Worm (Caenorhabditis elegans): Measurements from ENCODE around the gene T18D3.5.

The T18D3.5 gene

DNA sequence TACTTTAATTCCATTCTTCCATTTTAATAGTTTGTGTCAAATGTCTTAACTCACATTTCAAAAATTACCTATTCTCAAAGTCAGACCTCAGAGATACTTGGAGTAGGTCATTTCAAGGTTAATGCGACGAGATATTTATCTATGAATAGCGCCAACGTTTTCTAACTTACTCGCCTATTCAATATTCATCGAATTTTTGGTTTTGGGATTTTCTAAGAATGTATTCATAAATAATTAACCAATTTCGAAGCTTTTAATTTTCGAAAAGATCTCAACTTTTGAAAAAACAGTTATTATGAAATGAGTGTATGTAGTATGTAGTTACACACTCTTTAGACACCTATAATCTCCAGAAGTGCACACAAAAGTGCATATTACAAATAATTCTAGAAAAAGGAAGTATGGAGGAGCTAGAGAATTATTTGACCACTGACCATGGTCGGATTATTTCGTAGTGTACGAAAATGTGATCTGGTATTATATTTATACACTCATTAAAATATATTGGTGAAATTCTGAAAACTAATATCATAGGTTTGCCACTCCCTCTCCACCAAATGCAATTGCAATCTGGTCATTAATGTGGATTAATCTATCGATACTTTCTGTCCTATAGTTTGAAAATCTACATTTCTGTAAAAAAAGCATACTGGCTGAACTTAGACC, 49.0 kb downstream of the T18D3.5 start:
- TF ChIP-seq nhr-77 (tag; optimal IDR thresholded peaks at IDR 0.05) (no peak), aha-1 (tag) (peak; percentile 55), F10B5.3 (tag; optimal IDR thresholded peaks at IDR 0.05) (no peak)

- TF ChIP-seq nhr-42 (GFP tag; IDR thresholded peaks at IDR 0.05) (no peak), vab-7 (GFP tag; IDR thresholded peaks at IDR 0.05) (no peak), dve-1 (tag; optimal IDR thresholded peaks at IDR 0.05; ENCODE audit: insufficient read depth) (no peak), nhr-11 (tag; optimal IDR thresholded peaks at IDR 0.05) (no peak), lir-3 (tag; optimal IDR thresholded peaks at IDR 0.05) (no peak), aha-1 (tag) (peak; percentile 18), lin-29 (GFP tag; IDR thresholded peaks at IDR 0.05) (no peak), lin-13 (GFP tag; optimal IDR thresholded peaks at IDR 0.05) (no peak), lsy-2 (tag; optimal IDR thresholded peaks at IDR 0.05) (peak in 1 of 2 experiments; percentile 9), nhr-48 (tag; optimal IDR thresholded peaks at IDR 0.05) (no peak), Y105C5A.15 (GFP tag; IDR thresholded peaks at IDR 0.05) (no peak), unc-39 (tag; optimal IDR thresholded peaks at IDR 0.05) (no peak), tag-97 (GFP tag; IDR thresholded peaks at IDR 0.05) (no peak), ctbp-1 (GFP tag; IDR thresholded peaks at IDR 0.05) (0 out of 2 replicates have a peak, but pooled peaks have one; percentile 23), F26F4.8 (GFP tag; conservative IDR thresholded peaks at IDR 0.05) (no peak), dmd-9 (GFP tag; IDR thresholded peaks at IDR 0.05) (no peak)
These were observed 49.8 kb downstream of the T18D3.5 start for ce11 chrX:12513415-12513814.
